Worm (Caenorhabditis elegans) whole organism, L1 larva: ENCODE data around the gene madd-2.

ENCODE experiments used
- blmp-1 ChIP-seq: fragments of 150-350 bp; optimal IDR thresholded peaks from 2 replicates; lab custom pipeline; 2014; ENCODE audit warnings: missing biosample characterization, missing genetic modification characterization
- ceh-82 ChIP-seq, 3 experiments: fragments of 150-350 bp in 1 of 3; sonication (generic microtip) in 2 of 3; optimal IDR thresholded peaks; 2 replicates each; lab custom pipeline; 2014 to 2017; ENCODE audit warnings: missing biosample characterization in 3 of 3, missing genetic modification characterization in 3 of 3
- mab-9 ChIP-seq: fragments of 200-800 bp; sonication (Bioruptor generic); IDR thresholded peaks from 2 replicates; pipeline ENCODE4 v1.3.6; 2022; ENCODE audit warnings: missing genetic modification reagents, missing genetic modification characterization, missing compliant biosample characterization
- nhr-237 ChIP-seq: fragments of 150-350 bp; optimal IDR thresholded peaks from 2 replicates; lab custom pipeline; 2014; ENCODE audit warnings: missing biosample characterization, missing genetic modification characterization
- nhr-76 ChIP-seq: sonication (generic microtip); optimal IDR thresholded peaks from 2 replicates; lab custom pipeline; 2017; ENCODE audit warnings: missing biosample characterization, missing genetic modification characterization
- pqm-1 ChIP-seq: sonication (generic microtip); optimal IDR thresholded peaks from 3 replicates; lab custom pipeline; 2017; ENCODE audit warnings: missing biosample characterization, missing genetic modification characterization
- sup-37 ChIP-seq: fragments of 200-800 bp; sonication (Bioruptor generic); optimal IDR thresholded peaks from 2 replicates; lab custom pipeline; 2018; ENCODE audit warnings: mild to moderate bottlenecking, missing genetic modification characterization, missing compliant biosample characterization

DNA sequence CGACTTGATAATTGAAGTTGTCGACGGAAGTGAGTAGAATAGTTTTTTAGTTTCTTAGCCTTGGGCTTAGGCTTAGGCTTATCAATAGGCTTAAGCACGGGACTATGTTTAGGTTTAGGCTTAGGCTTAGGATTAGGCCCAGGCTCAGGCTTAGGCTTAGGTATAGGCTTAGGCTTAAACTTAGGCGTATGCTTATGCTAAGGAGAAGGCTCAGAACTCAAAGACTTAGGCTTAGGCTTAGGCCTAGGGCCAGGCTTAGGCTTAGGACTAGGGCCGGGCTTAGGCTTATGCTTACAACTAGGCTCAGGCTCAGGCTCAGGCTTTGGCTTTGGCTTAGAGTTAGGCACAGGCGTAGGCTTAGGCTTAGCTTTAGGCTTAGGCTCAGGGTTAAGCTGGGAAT is 31.3 kb upstream of the madd-2 start:
- TF ChIP-seq blmp-1 (tag; lab: Kevin White, UChicago), result no peak
- TF ChIP-seq ceh-82 (tag; optimal IDR thresholded peaks at IDR 0.05; lab: Kevin White, UChicago), result no peak
- TF ChIP-seq sup-37, result no peak
- TF ChIP-seq pqm-1 (tag; lab: Kevin White, UChicago), result no peak
- no peak for TF ChIP-seq nhr-76 (tag; lab: Kevin White, UChicago)
- no peak for TF ChIP-seq mab-9 (GFP tag; lab: Robert Waterston, UW)
- TF ChIP-seq nhr-237 (tag; lab: Kevin White, UChicago), result no peak
